Worm (Caenorhabditis elegans) whole organism, L1 larva: ENCODE data around the gene vha-14.

Experiments
- C04F5.9 ChIP-seq: sonication (generic microtip); optimal IDR thresholded peaks from 2 replicates; lab custom pipeline; 2016; ENCODE audit warnings: missing genetic modification characterization, missing compliant biosample characterization
- Y116A8C.19 ChIP-seq: sonication (generic microtip); optimal IDR thresholded peaks from 2 replicates; lab custom pipeline; 2016; ENCODE audit warnings: missing compliant biosample characterization, missing genetic modification characterization, borderline replicate concordance
- alr-1 ChIP-seq: fragments of 200-800 bp; sonication (Bioruptor generic); optimal IDR thresholded peaks from 2 replicates; lab custom pipeline; 2018; ENCODE audit warnings: borderline replicate concordance, mild to moderate bottlenecking, missing genetic modification characterization, missing compliant biosample characterization
- aly-2 ChIP-seq: fragments of 150-350 bp; optimal IDR thresholded peaks from 2 replicates; lab custom pipeline; 2014; ENCODE audit warnings: missing biosample characterization, missing genetic modification characterization
- ama-1 ChIP-seq: fragments of 150-350 bp; optimal IDR thresholded peaks from 2 replicates; lab custom pipeline; 2014
- ceh-63 ChIP-seq: fragments of 200-800 bp; sonication (Bioruptor generic); optimal IDR thresholded peaks from 2 replicates; lab custom pipeline; 2018; ENCODE audit warnings: mild to moderate bottlenecking, missing genetic modification characterization, missing compliant biosample characterization
- ceh-8 ChIP-seq: fragments of 200-800 bp; sonication (Bioruptor generic); optimal IDR thresholded peaks from 2 replicates; lab custom pipeline; 2018; ENCODE audit warnings: mild to moderate bottlenecking, missing genetic modification characterization, moderate library complexity, missing compliant biosample characterization
- ceh-82 ChIP-seq, 3 experiments: fragments of 150-350 bp in 1 of 3; sonication (generic microtip) in 2 of 3; optimal IDR thresholded peaks; 2 replicates each; lab custom pipeline; 2014 to 2017; ENCODE audit warnings: missing biosample characterization in 3 of 3, missing genetic modification characterization in 3 of 3
- ceh-90 ChIP-seq: sonication (generic microtip); optimal IDR thresholded peaks from 2 replicates; lab custom pipeline; 2016; ENCODE audit warnings: missing genetic modification characterization, missing compliant biosample characterization
- dpl-1 ChIP-seq, 3 experiments: fragments of 150-350 bp in 2 of 3; sonication (generic microtip) in 1 of 3; optimal IDR thresholded peaks; 2 replicates each; lab custom pipeline; 2014 to 2017; ENCODE audit warnings: missing biosample characterization in 3 of 3, missing genetic modification characterization in 3 of 3, missing genetic modification reagents in 3 of 3
- dsc-1 ChIP-seq: sonication (generic microtip); optimal IDR thresholded peaks from 2 replicates; lab custom pipeline; 2016; ENCODE audit warnings: mild to moderate bottlenecking, missing genetic modification characterization, missing compliant biosample characterization
- efl-1 ChIP-seq, 4 experiments: fragments of 150-350 bp; optimal IDR thresholded peaks in 3 of 4; peaks in 1 of 4; 1 replicate in 1 of 4; 2 replicates in 3 of 4; lab custom pipeline; 2014; ENCODE audit warnings: missing biosample characterization in 2 of 4, missing genetic modification characterization in 2 of 4, missing genetic modification reagents in 2 of 4
- elt-3 ChIP-seq, 6 experiments: fragments of 150-350 bp in 1 of 6; sonication (generic microtip); optimal IDR thresholded peaks; 2 replicates each; lab custom pipeline; 2017 to 2018; ENCODE audit warnings: missing biosample characterization in 6 of 6, missing genetic modification characterization in 6 of 6, inconsistent platforms in 1 of 6
- fkh-4 ChIP-seq: sonication (generic microtip); optimal IDR thresholded peaks from 2 replicates; lab custom pipeline; 2016; ENCODE audit warnings: missing compliant biosample characterization, missing genetic modification characterization, borderline replicate concordance
- fkh-8 ChIP-seq: sonication (generic microtip); optimal IDR thresholded peaks from 2 replicates; lab custom pipeline; 2016; ENCODE audit warnings: mild to moderate bottlenecking, missing genetic modification characterization, missing compliant biosample characterization
- grh-1 ChIP-seq: fragments of 200-800 bp; sonication (Bioruptor generic); IDR thresholded peaks from 2 replicates; pipeline ENCODE4 v1.3.6; 2022; ENCODE audit warnings: missing genetic modification reagents, missing genetic modification characterization, missing compliant biosample characterization
- hlh-4 ChIP-seq: sonication (generic microtip); optimal IDR thresholded peaks from 2 replicates; lab custom pipeline; 2016; ENCODE audit warnings: mild to moderate bottlenecking, missing genetic modification characterization, missing compliant biosample characterization
- hpl-2 ChIP-seq: fragments of 150-350 bp; optimal IDR thresholded peaks from 2 replicates; lab custom pipeline; 2014; ENCODE audit warnings: missing biosample characterization, missing genetic modification reagents, missing genetic modification characterization
- isw-1 ChIP-seq: fragments of 200-800 bp; sonication (Bioruptor generic); IDR thresholded peaks from 2 replicates; pipeline ENCODE4 v1.3.6; 2022; ENCODE audit warnings: missing genetic modification characterization, missing compliant biosample characterization
- jun-1 ChIP-seq: fragments of 150-350 bp; optimal IDR thresholded peaks from 2 replicates; lab custom pipeline; 2014; ENCODE audit warnings: missing biosample characterization, missing genetic modification reagents, missing genetic modification characterization
- lin-35 ChIP-seq, 2 experiments: fragments of 150-350 bp; optimal IDR thresholded peaks; 2 replicates each; lab custom pipeline; 2014; ENCODE audit warnings: missing biosample characterization in 2 of 2, missing genetic modification characterization in 2 of 2, missing genetic modification reagents in 2 of 2
- lin-39 ChIP-seq: fragments of 150-350 bp; optimal IDR thresholded peaks from 2 replicates; lab custom pipeline; 2014; ENCODE audit warnings: missing biosample characterization, missing genetic modification reagents, missing genetic modification characterization
- lir-3 ChIP-seq: sonication (generic microtip); optimal IDR thresholded peaks from 2 replicates; lab custom pipeline; 2016; ENCODE audit warnings: mild to moderate bottlenecking, missing genetic modification characterization, moderate library complexity, missing compliant biosample characterization; ENCODE audit not compliant: poor library complexity
- lsy-2 ChIP-seq, 2 experiments: fragments of 150-350 bp; optimal IDR thresholded peaks; 2 replicates each; lab custom pipeline; 2014; ENCODE audit warnings: missing biosample characterization in 2 of 2, missing genetic modification characterization in 2 of 2
- mab-9 ChIP-seq: fragments of 200-800 bp; sonication (Bioruptor generic); IDR thresholded peaks from 2 replicates; pipeline ENCODE4 v1.3.6; 2022; ENCODE audit warnings: missing genetic modification reagents, missing genetic modification characterization, missing compliant biosample characterization
- mep-1 ChIP-seq: fragments of 150-350 bp; optimal IDR thresholded peaks from 2 replicates; lab custom pipeline; 2014; ENCODE audit warnings: missing biosample characterization, missing genetic modification characterization
- nhr-11 ChIP-seq: fragments of 150-350 bp; optimal IDR thresholded peaks from 2 replicates; lab custom pipeline; 2014; ENCODE audit warnings: missing biosample characterization, missing genetic modification characterization
- nhr-19 ChIP-seq: fragments of 200-800 bp; sonication (Bioruptor generic); conservative IDR thresholded peaks from 2 replicates; pipeline ENCODE4 v1.3.6; 2022; ENCODE audit warnings: missing genetic modification characterization, missing compliant biosample characterization
- nhr-47 ChIP-seq: sonication (generic microtip); optimal IDR thresholded peaks from 2 replicates; lab custom pipeline; 2016; ENCODE audit warnings: mild to moderate bottlenecking, missing genetic modification characterization, moderate library complexity, missing compliant biosample characterization
- nhr-76 ChIP-seq: sonication (generic microtip); optimal IDR thresholded peaks from 2 replicates; lab custom pipeline; 2017; ENCODE audit warnings: missing biosample characterization, missing genetic modification characterization
- nhr-84 ChIP-seq: sonication (generic microtip); optimal IDR thresholded peaks from 2 replicates; lab custom pipeline; 2017; ENCODE audit warnings: missing biosample characterization, missing genetic modification characterization
- nhr-85 ChIP-seq: sonication (generic microtip); peaks from one replicate; lab custom pipeline; 2016; ENCODE audit warnings: missing genetic modification characterization, inconsistent platforms, missing compliant biosample characterization
- nhr-90 ChIP-seq: sonication (generic microtip); optimal IDR thresholded peaks from 2 replicates; lab custom pipeline; 2016; ENCODE audit warnings: mild to moderate bottlenecking, missing genetic modification characterization, missing compliant biosample characterization; ENCODE audit not compliant: poor library complexity
- pag-3 ChIP-seq: sonication (generic microtip); optimal IDR thresholded peaks from 2 replicates; lab custom pipeline; 2017; ENCODE audit warnings: missing genetic modification characterization, mild to moderate bottlenecking, missing compliant biosample characterization, antibody characterized with exemption, borderline replicate concordance; ENCODE audit not compliant: insufficient read depth
- pax-3 ChIP-seq: fragments of 200-800 bp; sonication (Bioruptor generic); optimal IDR thresholded peaks from 2 replicates; lab custom pipeline; 2018; ENCODE audit warnings: mild to moderate bottlenecking, missing genetic modification characterization, moderate library complexity, missing compliant biosample characterization
- pqm-1 ChIP-seq: sonication (generic microtip); optimal IDR thresholded peaks from 3 replicates; lab custom pipeline; 2017; ENCODE audit warnings: missing biosample characterization, missing genetic modification characterization
- rnt-1 ChIP-seq: sonication (generic microtip); optimal IDR thresholded peaks from 2 replicates; lab custom pipeline; 2016; ENCODE audit warnings: mild to moderate bottlenecking, missing genetic modification characterization, moderate library complexity, missing compliant biosample characterization
- snu-23 ChIP-seq: sonication (generic microtip); optimal IDR thresholded peaks from 2 replicates; lab custom pipeline; 2016; ENCODE audit warnings: missing genetic modification characterization, missing compliant biosample characterization
- tlp-1 ChIP-seq: fragments of 150-350 bp; optimal IDR thresholded peaks from 2 replicates; lab custom pipeline; 2014; ENCODE audit warnings: missing biosample characterization, missing genetic modification characterization
- unc-130 ChIP-seq: fragments of 150-350 bp; optimal IDR thresholded peaks from 2 replicates; lab custom pipeline; 2017; ENCODE audit warnings: missing biosample characterization, missing genetic modification characterization, inconsistent platforms
- unc-30 ChIP-seq: sonication (generic microtip); optimal IDR thresholded peaks from 2 replicates; lab custom pipeline; 2017; ENCODE audit warnings: missing biosample characterization, missing genetic modification characterization
- unc-98 ChIP-seq: fragments of 200-800 bp; sonication (Bioruptor generic); IDR thresholded peaks from 2 replicates; pipeline ENCODE4 v1.3.6; 2022; ENCODE audit warnings: missing genetic modification characterization, missing compliant biosample characterization
- xbp-1 ChIP-seq: sonication (generic microtip); optimal IDR thresholded peaks from 2 replicates; lab custom pipeline; 2016; ENCODE audit warnings: missing genetic modification characterization, missing compliant biosample characterization
- zag-1 ChIP-seq: fragments of 150-350 bp; optimal IDR thresholded peaks from 2 replicates; lab custom pipeline; 2014; ENCODE audit warnings: missing biosample characterization, missing genetic modification characterization
- ztf-11 ChIP-seq, 2 experiments: sonication (generic microtip); optimal IDR thresholded peaks; 2 replicates each; lab custom pipeline; 2016 to 2017; ENCODE audit warnings: missing genetic modification characterization in 2 of 2, missing biosample characterization in 1 of 2, missing compliant biosample characterization in 1 of 2

The vha-14 gene

DNA sequence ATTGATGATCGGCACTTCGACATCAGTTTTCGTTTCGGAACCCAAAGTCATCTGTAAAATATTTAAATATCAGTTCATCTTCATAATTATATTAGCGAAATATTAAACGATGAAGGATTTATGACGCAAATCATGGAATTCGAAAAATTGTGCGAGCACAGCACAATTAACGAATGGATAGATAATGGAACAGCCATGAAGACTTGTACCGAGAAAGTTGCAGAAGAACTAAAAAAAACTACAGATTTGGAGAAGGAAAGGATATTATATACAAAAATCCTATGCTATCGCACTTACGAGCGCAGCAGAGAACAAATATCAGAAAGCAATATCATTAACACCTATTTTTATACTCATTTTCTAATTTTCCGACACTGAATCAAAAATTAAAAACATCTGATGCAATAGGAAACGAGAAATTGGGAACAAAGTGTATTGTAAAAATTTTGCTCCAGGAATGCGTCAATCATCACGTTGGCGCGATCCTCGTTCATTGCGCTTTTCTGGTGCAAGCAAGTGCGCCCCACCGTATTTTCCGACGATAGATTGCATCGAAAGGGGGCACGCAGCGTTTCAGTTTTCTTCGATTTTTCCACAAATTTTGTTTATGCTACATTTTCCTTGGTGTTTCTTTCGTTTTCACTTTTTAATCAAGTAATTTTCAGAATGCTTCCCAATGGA, 13.7 kb downstream of the vha-14 start, which contains the start of the genes clu-1 and prp-40 (continued):
- peak; percentile 95 for TF ChIP-seq rnt-1 (tag; lab: Kevin White, UChicago)
- TF ChIP-seq lin-35 (GFP tag; optimal IDR thresholded peaks at IDR 0.05; lab: Kevin White, UChicago): peak; percentile 90 to 93
- TF ChIP-seq ceh-90 (tag; lab: Kevin White, UChicago): no peak
- peak; percentile 90 to 92 (median 92) for TF ChIP-seq ceh-82 (tag; optimal IDR thresholded peaks at IDR 0.05; lab: Kevin White, UChicago)
- no peak for TF ChIP-seq tlp-1 (tag; lab: Kevin White, UChicago)
- peak; percentile 98 for TF ChIP-seq dsc-1
- peak; percentile 81 for TF ChIP-seq jun-1 (tag; lab: Kevin White, UChicago)
- peak; percentile 86 for TF ChIP-seq fkh-8
- peak; percentile 89 for TF ChIP-seq nhr-19 (GFP tag; lab: Robert Waterston, UW)
- TF ChIP-seq pag-3 (tag; lab: Kevin White, UChicago): no peak
- no peak for TF ChIP-seq ama-1
- TF ChIP-seq ztf-11 (tag; optimal IDR thresholded peaks at IDR 0.05; lab: Kevin White, UChicago): peak in 1 of 2 experiments; percentile 37
- TF ChIP-seq snu-23: peak; percentile 95
- TF ChIP-seq mep-1: peak; percentile 89
- peak; percentile 94 for TF ChIP-seq nhr-85 (tag; lab: Kevin White, UChicago)
- TF ChIP-seq aly-2 (tag; lab: Kevin White, UChicago): peak; percentile 83
- TF ChIP-seq nhr-47 (tag; lab: Kevin White, UChicago): peak; percentile 93
- TF ChIP-seq unc-130: peak; percentile 88
- TF ChIP-seq mab-9: peak; percentile 76
- peak; percentile 65 for TF ChIP-seq lir-3 (tag; lab: Kevin White, UChicago)
- no peak for TF ChIP-seq hlh-4 (tag; lab: Kevin White, UChicago)
- peak; percentile 79 for TF ChIP-seq ceh-8 (GFP tag; lab: Kevin White, UChicago)
- TF ChIP-seq efl-1 (optimal IDR thresholded peaks at IDR 0.05; lab: Kevin White, UChicago): peak; percentile 88 to 89
- peak; percentile 82 to 98 for TF ChIP-seq efl-1 (GFP tag; optimal IDR thresholded peaks at IDR 0.05 in 1 of 2; lab: Kevin White, UChicago)
- peak; percentile 58 for TF ChIP-seq pax-3
- no peak for TF ChIP-seq ceh-63 (GFP tag; lab: Kevin White, UChicago)
- peak; percentile 70 for TF ChIP-seq C04F5.9 (tag; lab: Kevin White, UChicago)
- TF ChIP-seq pqm-1 (tag; lab: Kevin White, UChicago): no peak
- TF ChIP-seq isw-1: peak; percentile 88
- TF ChIP-seq nhr-11: peak; percentile 43
- peak; percentile 90 for TF ChIP-seq xbp-1 (tag; lab: Kevin White, UChicago)
- TF ChIP-seq alr-1: no peak
- TF ChIP-seq zag-1 (tag; lab: Kevin White, UChicago): no peak
- no peak for TF ChIP-seq unc-98 (GFP tag; lab: Robert Waterston, UW)
- TF ChIP-seq hpl-2 (GFP tag; lab: Kevin White, UChicago): peak; percentile 70
- peak; percentile 65 for TF ChIP-seq lin-39 (tag; lab: Kevin White, UChicago)
- no peak for TF ChIP-seq nhr-84 (tag; lab: Kevin White, UChicago)
- peak; percentile 77 for TF ChIP-seq fkh-4 (tag; lab: Kevin White, UChicago)
- peak; percentile 86 for TF ChIP-seq nhr-90 (tag; lab: Kevin White, UChicago)
- TF ChIP-seq, all 84 proteins: peak for 57

DNA sequence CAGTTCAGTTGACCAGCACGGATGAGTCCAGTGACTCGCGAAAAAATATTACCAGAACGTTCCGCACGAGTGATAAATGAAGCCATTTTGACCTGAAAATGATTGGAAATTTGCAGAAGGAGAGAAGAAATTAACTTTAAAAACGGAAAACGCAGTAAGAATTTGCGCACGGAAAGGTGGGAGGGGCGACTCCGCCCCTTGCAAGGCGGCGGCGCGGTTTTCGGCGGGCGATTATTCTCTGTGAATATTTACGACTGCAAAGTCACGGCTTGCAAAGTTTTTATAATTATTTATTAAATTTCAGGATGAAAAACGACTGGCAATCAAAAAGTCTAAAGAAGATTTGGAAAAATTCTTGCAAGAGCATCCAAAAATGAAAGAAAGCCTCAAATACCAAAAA, 15.7 kb downstream of the vha-14 start, which contains the start of gene mrps-23:
Gene mrps-23 (minus strand): TSS at position 92 of the 400 bp plus-strand sequence.
- peak; percentile 22 for TF ChIP-seq nhr-90 (tag; lab: Kevin White, UChicago)
- no peak for TF ChIP-seq Y116A8C.19 (tag; lab: Kevin White, UChicago)
- TF ChIP-seq grh-1 (GFP tag; lab: Robert Waterston, UW): no peak
- peak; percentile 20 for TF ChIP-seq snu-23
- peak in 1 of 3 experiments; percentile 7 for TF ChIP-seq dpl-1 (GFP tag; optimal IDR thresholded peaks at IDR 0.05; lab: Kevin White, UChicago)
- TF ChIP-seq nhr-47 (tag; lab: Kevin White, UChicago): peak; percentile 7
- peak in 1 of 2 experiments; percentile 30 for TF ChIP-seq lin-35 (GFP tag; optimal IDR thresholded peaks at IDR 0.05; lab: Kevin White, UChicago)
- TF ChIP-seq lsy-2 (tag; optimal IDR thresholded peaks at IDR 0.05; lab: Kevin White, UChicago): peak in 1 of 2 experiments; percentile 35
- TF ChIP-seq nhr-76 (tag; lab: Kevin White, UChicago): no peak
- peak in 1 of 6 experiments; percentile 12 for TF ChIP-seq elt-3 (tag; optimal IDR thresholded peaks at IDR 0.05; lab: Kevin White, UChicago)
- no peak for TF ChIP-seq unc-30 (tag; lab: Kevin White, UChicago)
- TF ChIP-seq efl-1 (optimal IDR thresholded peaks at IDR 0.05; lab: Kevin White, UChicago): no peak
- TF ChIP-seq efl-1 (GFP tag; optimal IDR thresholded peaks at IDR 0.05 in 1 of 2; lab: Kevin White, UChicago): peak in 1 of 2 experiments; percentile 16
- TF ChIP-seq pqm-1 (tag; lab: Kevin White, UChicago): no peak
- no peak for TF ChIP-seq unc-98 (GFP tag; lab: Robert Waterston, UW)
